Worm (Caenorhabditis elegans) whole organism, early embryonic: ENCODE data around the gene F59F3.6.

Experiments
- B0310.2 ChIP-seq: sonication (generic microtip); optimal IDR thresholded peaks from 2 replicates; lab custom pipeline; 2016; ENCODE audit warnings: mild to moderate bottlenecking, missing genetic modification characterization, missing compliant biosample characterization
- aly-1 ChIP-seq: sonication (generic microtip); optimal IDR thresholded peaks from 2 replicates; lab custom pipeline; 2016; ENCODE audit warnings: missing genetic modification characterization, missing compliant biosample characterization
- ama-1 ChIP-seq: fragments of 150-350 bp; optimal IDR thresholded peaks from 2 replicates; lab custom pipeline; 2014
- ceh-13 ChIP-seq: fragments of 200-800 bp; sonication (Bioruptor generic); optimal IDR thresholded peaks from 2 replicates; lab custom pipeline; 2018; ENCODE audit warnings: mild to moderate bottlenecking, missing genetic modification characterization, missing compliant biosample characterization
- ceh-36 ChIP-seq: sonication (generic microtip); optimal IDR thresholded peaks from 2 replicates; lab custom pipeline; 2016; ENCODE audit warnings: missing genetic modification characterization, inconsistent platforms, missing compliant biosample characterization
- flt-1 ChIP-seq: fragments of 200-800 bp; sonication (Bioruptor generic); IDR thresholded peaks from 2 replicates; pipeline ENCODE4 v1.3.6; 2022; ENCODE audit warnings: missing genetic modification characterization, missing compliant biosample characterization
- scrt-1 ChIP-seq: fragments of 200-800 bp; sonication (Bioruptor generic); IDR thresholded peaks from 2 replicates; pipeline ENCODE4 v1.3.6; 2022; ENCODE audit warnings: missing genetic modification characterization, missing compliant biosample characterization
- tbx-37 ChIP-seq: fragments of 200-800 bp; sonication (Bioruptor generic); conservative IDR thresholded peaks from 2 replicates; pipeline ENCODE4 v1.3.6; 2022; ENCODE audit warnings: missing genetic modification reagents, missing genetic modification characterization, missing compliant biosample characterization
- tra-4 ChIP-seq: sonication (generic microtip); optimal IDR thresholded peaks from 2 replicates; lab custom pipeline; 2017; ENCODE audit warnings: missing genetic modification characterization, missing compliant biosample characterization

DNA sequence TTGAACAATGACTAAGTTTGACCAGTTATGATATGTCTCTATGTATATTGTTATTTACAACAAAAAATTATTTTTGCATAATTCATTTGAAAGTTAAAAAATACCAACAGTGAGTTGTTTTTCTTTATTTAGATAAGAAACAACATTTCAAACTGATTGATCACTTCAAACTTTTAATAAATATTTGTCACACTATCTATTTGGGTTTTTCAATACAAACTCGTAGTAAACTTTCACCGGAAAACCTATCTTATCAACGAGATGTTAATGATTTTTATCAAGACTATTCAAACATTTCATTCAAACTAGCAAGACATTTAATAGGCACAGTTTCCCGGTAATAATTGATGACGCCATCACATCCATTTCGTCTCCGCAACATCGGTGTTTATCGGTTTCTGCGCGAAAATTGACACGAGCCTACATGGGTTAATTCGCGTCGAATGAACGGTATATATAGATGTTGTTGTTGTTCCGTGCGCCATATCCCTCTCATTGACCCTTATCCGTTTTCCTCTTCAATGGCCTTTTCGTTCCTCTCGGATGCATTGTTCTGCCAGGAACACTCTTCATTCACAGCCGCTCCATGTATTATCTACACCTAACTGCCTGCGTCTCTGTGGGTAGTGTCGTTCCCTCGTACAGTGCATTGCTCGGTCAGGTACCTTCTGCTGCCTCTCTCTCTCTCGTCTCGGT is 8.8 kb downstream of the F59F3.6 start:
- TF ChIP-seq ceh-13 (no peak), flt-1 (GFP tag; lab: Robert Waterston, UW) (0 out of 2 replicates have a peak, but pooled peaks have one; percentile 3), tra-4 (tag; lab: Kevin White, UChicago) (no peak), ama-1 (lab: Kevin White, UChicago) (no peak), B0310.2 (tag; lab: Kevin White, UChicago) (no peak), tbx-37 (no peak), ceh-36 (tag; lab: Kevin White, UChicago) (no peak), aly-1 (no peak), scrt-1 (GFP tag; lab: Robert Waterston, UW) (no peak)
